Worm (Caenorhabditis elegans): ENCODE measurements around the gene ZC262.2.
"Not testable (repeated sequence)": the region's sequence is repeated elsewhere in the genome, so short reads cannot be mapped to it uniquely, and the experiment has no call there.

DNA sequence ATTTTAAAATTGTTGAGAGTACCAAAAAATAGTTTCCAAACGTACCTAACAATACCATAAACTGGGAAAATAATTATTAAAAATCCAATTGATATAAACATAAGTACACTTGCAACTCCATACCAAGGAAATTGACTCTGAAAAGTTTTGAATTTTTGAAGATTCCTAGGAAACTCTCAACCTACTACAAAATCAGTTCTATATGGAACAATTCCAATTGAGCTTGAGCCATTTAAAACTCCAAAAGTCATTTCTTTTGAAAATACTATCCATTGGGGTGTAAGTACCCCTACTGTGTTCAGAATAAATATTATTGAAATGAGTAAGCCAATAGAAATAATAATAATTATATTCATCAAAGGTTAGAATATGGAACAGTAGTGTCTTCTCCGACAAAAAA lies 7.5 kb downstream of the ZC262.2 start, which contains the start of gene clc-28:
- not testable (repeated sequence) for TF ChIP-seq ceh-13 (GFP tag; optimal IDR thresholded peaks at IDR 0.05); ets-7 (tag; optimal IDR thresholded peaks at IDR 0.05); hnd-1 (tag; optimal IDR thresholded peaks at IDR 0.05); flt-1 (GFP tag; IDR thresholded peaks at IDR 0.05); sea-1 (GFP tag; conservative IDR thresholded peaks at IDR 0.05); tbx-11 (GFP tag; IDR thresholded peaks at IDR 0.05); ama-1 (optimal IDR thresholded peaks at IDR 0.05); B0310.2 (tag; optimal IDR thresholded peaks at IDR 0.05); ceh-36 (tag; optimal IDR thresholded peaks at IDR 0.05); tra-4 (tag; optimal IDR thresholded peaks at IDR 0.05); hmbx-1 (tag; optimal IDR thresholded peaks at IDR 0.05); aly-1 (tag; optimal IDR thresholded peaks at IDR 0.05)

Data from whole organism, early embryonic.